Fruit fly (Drosophila melanogaster) Kc167 (cell line): ENCODE measurements around the gene Catsup.

Source experiments
- Myc ChIP-seq: fragments of >200 bp; optimal IDR thresholded peaks from 2 replicates; lab custom pipeline; 2017; ENCODE audit warnings: missing external identifiers
- Sin3A ChIP-seq: fragments of >200 bp; optimal IDR thresholded peaks from 2 replicates; lab custom pipeline; 2018; ENCODE audit warnings: missing external identifiers
- h ChIP-seq: fragments of >200 bp; optimal IDR thresholded peaks from 3 replicates; lab custom pipeline; 2018; ENCODE audit warnings: missing external identifiers
- insv ChIP-seq: fragments of >200 bp; optimal IDR thresholded peaks from 3 replicates; lab custom pipeline; 2018; ENCODE audit warnings: missing external identifiers
- psq ChIP-seq: fragments of >200 bp; optimal IDR thresholded peaks from 2 replicates; lab custom pipeline; 2017; ENCODE audit warnings: missing external identifiers
- ttk ChIP-seq: sonication (Bioruptor generic); optimal IDR thresholded peaks from 2 replicates; lab custom pipeline; 2017; ENCODE audit warnings: missing external identifiers

Gene Catsup

DNA sequence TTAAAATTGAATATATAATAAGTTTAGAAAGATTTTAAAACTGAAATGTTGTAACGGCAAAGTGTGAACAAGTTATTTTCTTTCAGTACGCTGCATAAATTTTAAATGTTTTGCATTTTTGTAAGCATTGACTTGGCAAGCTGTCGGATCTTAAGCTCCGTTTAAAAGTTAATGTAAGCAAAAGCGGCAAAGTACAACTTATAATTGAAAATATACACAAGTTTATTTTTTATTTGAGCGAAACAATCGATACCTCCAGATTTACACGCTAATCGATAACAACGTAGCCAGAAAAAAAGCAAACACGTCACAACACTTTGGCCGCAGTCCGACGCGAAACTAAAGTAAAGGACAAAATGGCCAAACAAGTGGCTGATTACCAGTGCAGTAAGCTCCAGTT lies at the start of gene Catsup:
Gene Catsup (plus strand): TSS at position 273 of the 400 bp plus-strand sequence.
- TF ChIP-seq Sin3A (lab: Kevin White, UChicago) (no peak), psq (lab: Kevin White, UChicago) (no peak), Myc (no peak), h (lab: Kevin White, UChicago) (no peak), ttk (no peak), insv (lab: Kevin White, UChicago) (no peak)

DNA sequence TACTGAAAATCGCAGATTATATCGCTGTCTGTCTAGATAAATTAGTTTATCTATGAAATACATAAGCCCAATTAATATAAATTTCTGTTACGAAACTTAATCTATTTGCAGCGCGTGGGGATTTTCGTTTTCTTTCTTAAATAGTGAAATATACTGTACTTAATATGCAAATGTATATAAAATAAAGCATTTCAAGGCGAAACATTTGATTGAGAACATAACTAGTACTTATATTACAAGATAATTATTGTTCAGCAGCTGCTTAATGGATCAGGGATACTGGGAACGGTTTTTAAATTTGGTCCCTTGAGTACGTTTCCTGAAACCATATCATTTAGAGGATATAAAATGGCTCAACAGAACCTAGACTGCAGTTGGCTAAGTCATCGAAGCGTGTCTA lies 49.5 kb upstream of the Catsup start, which contains the start of gene CG46465:
Gene CG46465 (plus strand): TSS at position 301 of the 400 bp plus-strand sequence.
- TF ChIP-seq Sin3A (lab: Kevin White, UChicago) (no peak), psq (lab: Kevin White, UChicago) (no peak)

DNA sequence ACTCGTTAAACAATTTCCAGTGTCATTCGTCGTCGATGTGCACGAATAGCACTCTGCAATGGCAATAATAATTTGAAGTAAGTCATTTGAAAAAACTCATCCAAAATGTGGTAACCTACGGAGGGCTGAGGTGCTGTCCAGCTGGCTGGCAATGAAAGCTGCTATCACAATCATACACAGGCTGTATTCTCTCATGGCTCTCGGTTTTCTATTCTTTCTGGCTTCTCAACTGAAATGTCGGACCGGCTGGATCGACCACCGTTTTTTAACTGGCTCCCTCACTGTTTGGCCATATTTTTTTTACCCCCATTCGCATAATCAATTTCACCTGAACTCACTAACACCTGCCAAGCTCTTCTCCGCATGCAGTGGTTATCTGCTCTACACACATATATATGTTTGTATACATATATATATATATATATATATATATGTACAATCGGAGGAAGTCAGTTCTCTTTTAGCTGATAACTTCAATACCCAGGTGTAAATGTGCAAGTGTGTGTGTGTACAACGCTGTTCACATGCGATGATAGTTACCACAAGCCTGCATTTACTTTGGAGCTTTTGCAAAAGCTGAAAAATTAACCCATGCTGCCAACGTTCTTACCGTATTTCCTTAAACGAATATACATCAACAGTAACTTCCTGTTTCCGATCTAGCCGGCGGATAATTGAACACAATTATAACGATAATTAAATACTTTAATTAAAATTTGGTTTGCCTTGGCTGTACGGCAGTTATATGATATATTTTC lies 45.8 kb upstream of the Catsup start, which contains the start of gene CG10650:
Gene CG10650 (minus strand): TSS at position 275 of the 758 bp plus-strand sequence.
- TF ChIP-seq Myc (no peak), Sin3A (lab: Kevin White, UChicago) (no peak), psq (lab: Kevin White, UChicago) (no peak), h (lab: Kevin White, UChicago) (no peak), insv (lab: Kevin White, UChicago) (no peak), ttk (no peak)

DNA sequence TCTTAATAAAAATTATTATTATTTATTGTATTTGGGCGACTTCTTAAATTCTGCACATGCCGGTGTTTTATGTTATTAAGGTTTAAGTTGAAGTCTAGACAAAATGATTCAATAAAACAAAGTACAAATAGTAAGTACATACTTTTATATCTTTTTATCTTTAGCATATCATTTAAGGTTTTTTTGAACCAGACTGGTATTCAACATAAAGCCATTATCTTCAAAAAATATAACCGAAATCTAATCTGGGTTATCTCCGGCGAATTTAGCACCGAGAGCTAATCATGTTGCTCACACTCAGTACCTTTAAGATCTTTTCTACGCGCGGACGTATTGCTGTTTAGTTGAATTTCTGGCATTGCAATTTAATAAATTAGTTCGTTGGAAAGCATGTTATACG lies 44.5 kb upstream of the Catsup start, which contains the start of gene CG31792:
Gene CG31792 (plus strand): TSS at position 301 of the 400 bp plus-strand sequence.
- TF ChIP-seq ttk = no peak
- TF ChIP-seq Sin3A (lab: Kevin White, UChicago) = no peak
- TF ChIP-seq Myc = no peak
- no peak for TF ChIP-seq h (lab: Kevin White, UChicago)

DNA sequence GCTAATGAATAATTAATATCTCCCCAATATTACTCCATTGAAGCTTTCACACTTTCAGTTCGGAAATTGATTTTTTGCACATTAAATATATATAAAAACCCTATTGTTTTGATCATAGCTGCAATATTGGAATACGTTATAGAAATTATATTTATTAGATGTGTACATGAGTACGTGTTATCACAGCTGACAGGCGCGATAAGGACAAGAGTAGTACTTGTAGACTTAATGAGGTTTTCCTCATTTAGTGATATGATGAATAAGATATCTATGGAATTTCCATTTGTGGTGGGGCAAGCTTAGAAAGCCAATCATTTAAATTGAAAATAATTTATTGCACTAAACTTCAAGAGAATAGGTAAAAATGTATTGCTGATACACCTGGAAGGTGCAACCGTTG lies 39.2 kb upstream of the Catsup start:
- TF ChIP-seq insv (lab: Kevin White, UChicago) = no peak
- TF ChIP-seq Myc = no peak
- TF ChIP-seq Sin3A (lab: Kevin White, UChicago) = no peak
- TF ChIP-seq h (lab: Kevin White, UChicago) = no peak
- TF ChIP-seq ttk = no peak
- TF ChIP-seq psq (lab: Kevin White, UChicago) = no peak

DNA sequence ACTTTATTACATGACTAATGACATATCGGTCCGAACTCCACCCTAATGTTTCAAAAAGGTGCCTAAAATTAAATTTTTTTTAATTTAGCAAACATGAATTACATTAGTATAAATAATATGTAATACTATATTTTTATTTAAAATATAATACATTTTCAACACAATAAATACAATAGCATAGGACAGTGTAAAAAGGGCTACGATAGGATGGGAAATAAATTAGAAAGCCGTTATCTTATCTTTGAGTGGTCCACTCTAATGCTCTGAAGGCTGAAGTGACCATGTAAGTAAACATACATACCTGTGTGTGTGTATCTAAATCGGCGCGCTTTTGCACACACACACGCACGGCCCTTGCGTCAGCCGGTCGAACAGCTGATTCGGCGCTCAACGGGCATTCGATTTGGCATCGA lies 38.7 kb upstream of the Catsup start, which contains the start of gene CG31793:
Gene CG31793 (plus strand): TSS at position 409 of the 413 bp plus-strand sequence.
- no peak for TF ChIP-seq h (lab: Kevin White, UChicago)
- TF ChIP-seq Myc = no peak
- TF ChIP-seq ttk = no peak
- no peak for TF ChIP-seq psq (lab: Kevin White, UChicago)
- no peak for TF ChIP-seq Sin3A (lab: Kevin White, UChicago)
- no peak for TF ChIP-seq insv (lab: Kevin White, UChicago)

dm6 chr2L:19009130-19009529 lies 32.5 kb upstream of the Catsup start, which contains the start of gene RpL30:
TSS of gene RpL30 (minus strand) at chr2L:19009306.
- no peak for TF ChIP-seq Sin3A (lab: Kevin White, UChicago)

DNA sequence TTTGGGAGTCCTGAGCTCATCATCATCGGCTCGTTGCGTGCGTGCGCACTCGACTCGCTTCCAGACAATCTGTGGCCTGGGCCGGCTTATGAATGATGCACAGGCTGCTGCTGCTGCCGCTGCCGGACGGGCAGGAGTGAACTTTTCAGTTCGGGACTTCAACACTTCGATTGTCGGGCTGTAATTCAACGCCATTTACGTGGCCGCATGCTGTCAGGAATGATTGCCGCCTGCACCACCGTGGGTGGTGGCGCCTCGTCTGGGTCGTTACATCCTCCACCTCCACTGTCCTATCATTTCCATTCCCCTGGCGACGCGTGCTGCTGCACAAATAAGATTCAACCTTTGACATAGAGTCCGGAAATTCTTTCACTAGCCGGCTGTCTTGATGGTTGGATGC lies 31.6 kb upstream of the Catsup start:
- TF ChIP-seq ttk = no peak
- no peak for TF ChIP-seq Sin3A (lab: Kevin White, UChicago)
- no peak for TF ChIP-seq insv (lab: Kevin White, UChicago)
- no peak for TF ChIP-seq psq (lab: Kevin White, UChicago)
- no peak for TF ChIP-seq Myc
- no peak for TF ChIP-seq h (lab: Kevin White, UChicago)

DNA sequence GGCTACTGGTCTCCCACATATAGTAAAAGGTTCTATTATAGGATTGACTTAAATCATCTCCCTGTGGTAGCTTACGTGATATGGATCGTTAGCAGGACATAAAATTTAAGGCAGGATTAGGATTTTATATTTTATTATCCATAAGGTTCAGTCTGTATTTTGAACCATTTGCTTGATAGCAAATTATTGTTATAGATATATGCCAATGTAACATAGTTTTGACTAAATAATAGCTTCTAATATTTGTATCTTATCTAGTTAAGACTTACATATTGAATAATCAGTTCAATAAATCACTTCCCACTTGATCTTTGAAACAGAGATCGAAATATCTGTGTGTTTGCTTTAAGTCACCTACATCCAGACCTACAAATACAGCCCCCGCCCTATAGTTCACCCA lies 31.1 kb upstream of the Catsup start, which contains the start of gene robl37BC:
Gene robl37BC (plus strand): TSS at position 301 of the 400 bp plus-strand sequence.
- TF ChIP-seq h (lab: Kevin White, UChicago) = no peak
- no peak for TF ChIP-seq insv (lab: Kevin White, UChicago)
- TF ChIP-seq ttk = no peak
- TF ChIP-seq psq (lab: Kevin White, UChicago) = no peak
- no peak for TF ChIP-seq Sin3A (lab: Kevin White, UChicago)
- no peak for TF ChIP-seq Myc

- TF ChIP-seq Sin3A (lab: Kevin White, UChicago) (no peak), ttk (no peak), Myc (no peak), insv (lab: Kevin White, UChicago) (no peak), psq (lab: Kevin White, UChicago) (no peak), h (lab: Kevin White, UChicago) (no peak)
These were observed 29.6 kb upstream of the Catsup start for dm6 chr2L:19011895-19012645.

dm6 chr2L:19012776-19013328 lies 28.8 kb upstream of the Catsup start:
- no peak for TF ChIP-seq Myc
- no peak for TF ChIP-seq psq (lab: Kevin White, UChicago)
- TF ChIP-seq ttk = no peak
- TF ChIP-seq h (lab: Kevin White, UChicago) = no peak
- no peak for TF ChIP-seq insv (lab: Kevin White, UChicago)
- no peak for TF ChIP-seq Sin3A (lab: Kevin White, UChicago)
